Worm (Caenorhabditis elegans) whole organism, mixed stage, embryonic: Measurements from ENCODE around the gene str-56.
"Not testable (repeated sequence)": the region's sequence is repeated elsewhere in the genome, so short reads cannot be mapped to it uniquely, and the experiment has no call there.

Source experiments
- bed-3 ChIP-seq: fragments of 200-800 bp; sonication (Bioruptor generic); optimal IDR thresholded peaks from 3 replicates; lab custom pipeline; 2018; ENCODE audit warnings: mild to moderate bottlenecking, missing genetic modification characterization, moderate library complexity, missing compliant biosample characterization
- blmp-1 ChIP-seq: fragments of 150-350 bp; optimal IDR thresholded peaks from 2 replicates; lab custom pipeline; 2014; ENCODE audit warnings: missing biosample characterization, missing genetic modification characterization
- ceh-39 ChIP-seq: fragments of 150-350 bp; optimal IDR thresholded peaks from 2 replicates; lab custom pipeline; 2014; ENCODE audit warnings: missing biosample characterization, missing genetic modification characterization
- ceh-43 ChIP-seq: fragments of 200-800 bp; sonication (Bioruptor generic); optimal IDR thresholded peaks from 2 replicates; lab custom pipeline; 2018; ENCODE audit warnings: mild to moderate bottlenecking, missing genetic modification characterization, moderate library complexity, missing compliant biosample characterization
- ceh-83 ChIP-seq: fragments of 200-800 bp; sonication (Bioruptor generic); optimal IDR thresholded peaks from 2 replicates; lab custom pipeline; 2018; ENCODE audit warnings: mild to moderate bottlenecking, missing genetic modification characterization, missing compliant biosample characterization
- ces-1 ChIP-seq: fragments of 150-350 bp; optimal IDR thresholded peaks from 2 replicates; lab custom pipeline; 2014; ENCODE audit warnings: missing biosample characterization, missing genetic modification reagents, missing genetic modification characterization
- cnd-1 ChIP-seq: fragments of 200-800 bp; sonication (Bioruptor generic); optimal IDR thresholded peaks from 2 replicates; lab custom pipeline; 2018; ENCODE audit warnings: mild to moderate bottlenecking, missing genetic modification characterization, missing compliant biosample characterization
- drap-1 ChIP-seq: fragments of 200-800 bp; sonication (Bioruptor generic); optimal IDR thresholded peaks from 3 replicates; lab custom pipeline; 2018; ENCODE audit warnings: mild to moderate bottlenecking, missing genetic modification characterization, missing compliant biosample characterization
- elt-3 ChIP-seq: fragments of 150-350 bp; optimal IDR thresholded peaks from 2 replicates; lab custom pipeline; 2014; ENCODE audit warnings: missing biosample characterization, missing genetic modification characterization
- flh-1 ChIP-seq: fragments of 200-800 bp; sonication (Bioruptor generic); optimal IDR thresholded peaks from 2 replicates; lab custom pipeline; 2018; ENCODE audit warnings: mild to moderate bottlenecking, missing genetic modification characterization, moderate library complexity, missing compliant biosample characterization
- hlh-1 ChIP-seq: fragments of 150-350 bp; optimal IDR thresholded peaks from 2 replicates; lab custom pipeline; 2014; ENCODE audit warnings: missing biosample characterization, missing genetic modification reagents, missing genetic modification characterization
- lin-13 ChIP-seq: fragments of 150-350 bp; optimal IDR thresholded peaks from 2 replicates; lab custom pipeline; 2014; ENCODE audit warnings: missing biosample characterization, missing genetic modification characterization
- lin-32 ChIP-seq: fragments of 200-800 bp; sonication (Bioruptor generic); optimal IDR thresholded peaks from 2 replicates; lab custom pipeline; 2018; ENCODE audit warnings: mild to moderate bottlenecking, missing genetic modification characterization, missing compliant biosample characterization
- lsy-2 ChIP-seq: fragments of 150-350 bp; optimal IDR thresholded peaks from 2 replicates; lab custom pipeline; 2014; ENCODE audit warnings: missing biosample characterization, missing genetic modification characterization
- mab-5 ChIP-seq: fragments of 150-350 bp; optimal IDR thresholded peaks from 2 replicates; lab custom pipeline; 2014; ENCODE audit warnings: missing biosample characterization, missing genetic modification characterization
- mep-1 ChIP-seq: fragments of 150-350 bp; optimal IDR thresholded peaks from 2 replicates; lab custom pipeline; 2017; ENCODE audit warnings: missing biosample characterization, missing genetic modification reagents, missing genetic modification characterization, inconsistent platforms
- mls-2 ChIP-seq: sonication (generic microtip); optimal IDR thresholded peaks from 2 replicates; lab custom pipeline; 2016; ENCODE audit warnings: mild to moderate bottlenecking, missing genetic modification characterization, moderate library complexity, missing compliant biosample characterization
- nhr-12 ChIP-seq: fragments of 150-350 bp; optimal IDR thresholded peaks from 2 replicates; lab custom pipeline; 2014; ENCODE audit warnings: missing biosample characterization, missing genetic modification characterization
- nhr-2 ChIP-seq: fragments of 150-350 bp; optimal IDR thresholded peaks from 2 replicates; lab custom pipeline; 2014; ENCODE audit warnings: missing biosample characterization, missing genetic modification characterization
- nhr-237 ChIP-seq: fragments of 150-350 bp; optimal IDR thresholded peaks from 2 replicates; lab custom pipeline; 2014; ENCODE audit warnings: missing biosample characterization, missing genetic modification characterization
- nhr-28 ChIP-seq: fragments of 150-350 bp; optimal IDR thresholded peaks from 2 replicates; lab custom pipeline; 2014; ENCODE audit warnings: missing biosample characterization, missing genetic modification characterization
- nhr-76 ChIP-seq: sonication (generic microtip); optimal IDR thresholded peaks from 2 replicates; lab custom pipeline; 2017; ENCODE audit warnings: missing biosample characterization, missing genetic modification characterization
- pha-4 ChIP-seq: fragments of 150-350 bp; optimal IDR thresholded peaks from 2 replicates; lab custom pipeline; 2018; ENCODE audit warnings: missing biosample characterization, missing genetic modification reagents, missing genetic modification characterization
- snpc-4 ChIP-seq: fragments of 150-350 bp; optimal IDR thresholded peaks from 2 replicates; lab custom pipeline; 2014; ENCODE audit warnings: missing biosample characterization, missing genetic modification characterization
- sptf-1 ChIP-seq: sonication (generic microtip); optimal IDR thresholded peaks from 2 replicates; lab custom pipeline; 2017; ENCODE audit warnings: mild to moderate bottlenecking, missing genetic modification characterization, moderate library complexity, missing compliant biosample characterization
- tbx-8 ChIP-seq: fragments of 200-800 bp; sonication (Bioruptor generic); optimal IDR thresholded peaks from 2 replicates; lab custom pipeline; 2018; ENCODE audit warnings: mild to moderate bottlenecking, missing genetic modification characterization, moderate library complexity, missing compliant biosample characterization
- unc-120 ChIP-seq: sonication (generic microtip); optimal IDR thresholded peaks from 2 replicates; lab custom pipeline; 2017; ENCODE audit warnings: missing genetic modification characterization, missing compliant biosample characterization; ENCODE audit not compliant: poor library complexity, severe bottlenecking
- unc-39 ChIP-seq: fragments of 150-350 bp; optimal IDR thresholded peaks from 2 replicates; lab custom pipeline; 2014; ENCODE audit warnings: missing biosample characterization, missing genetic modification characterization
- zip-8 ChIP-seq: fragments of 150-350 bp; optimal IDR thresholded peaks from 2 replicates; lab custom pipeline; 2014; ENCODE audit warnings: missing biosample characterization, missing genetic modification characterization

The str-56 gene

ce11 chrV:15833622-15834021 is 38.8 kb upstream of the str-56 start, which contains the start of gene srbc-54:
srbc-54 (minus strand) TSS chrV:15833722.
- TF ChIP-seq tbx-8 (GFP tag; lab: Kevin White, UChicago) = no peak
- TF ChIP-seq zip-8 (tag; lab: Kevin White, UChicago) = no peak
- TF ChIP-seq cnd-1 (tag; lab: Kevin White, UChicago) = no peak
- no peak for TF ChIP-seq elt-3 (tag; lab: Kevin White, UChicago)
- no peak for TF ChIP-seq flh-1
- TF ChIP-seq lin-32 (GFP tag; lab: Kevin White, UChicago) = no peak
- no peak for TF ChIP-seq mep-1 (tag; lab: Kevin White, UChicago)
- no peak for TF ChIP-seq nhr-28
- TF ChIP-seq nhr-12 (tag; lab: Kevin White, UChicago) = no peak
- TF ChIP-seq unc-120 (tag; lab: Kevin White, UChicago) = no peak
- no peak for TF ChIP-seq nhr-76
- TF ChIP-seq bed-3 (GFP tag; lab: Kevin White, UChicago) = no peak
- no peak for TF ChIP-seq ceh-83
- no peak for TF ChIP-seq snpc-4 (tag; lab: Kevin White, UChicago)
- no peak for TF ChIP-seq ceh-39 (tag; lab: Kevin White, UChicago)

DNA sequence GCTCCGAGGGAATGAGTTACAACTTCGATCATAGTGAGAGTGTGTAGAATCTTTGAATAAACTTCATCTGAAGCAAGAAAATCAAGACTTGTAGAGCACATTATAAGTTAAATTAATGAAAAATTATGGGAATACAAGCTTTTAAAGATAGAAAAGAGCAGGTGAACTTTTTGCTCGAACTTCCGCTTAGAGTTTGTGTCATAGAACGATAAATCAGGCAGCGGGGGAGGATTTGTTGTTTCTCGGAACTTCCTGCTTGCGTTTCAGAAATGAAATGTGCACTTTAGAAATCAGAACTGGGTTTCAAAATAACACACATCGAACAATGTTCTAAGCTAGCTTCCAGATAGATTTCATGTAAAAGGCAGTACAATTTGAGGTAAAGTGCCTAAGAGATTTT is 31.3 kb upstream of the str-56 start, which contains the start of gene srh-149:
TSS of gene srh-149 (minus strand) at position 101 of the 400 bp plus-strand sequence.
- TF ChIP-seq lin-32 (GFP tag; lab: Kevin White, UChicago) = no peak
- no peak for TF ChIP-seq drap-1 (GFP tag; lab: Kevin White, UChicago)
- no peak for TF ChIP-seq pha-4
- TF ChIP-seq, all 35 proteins: peak for 0

DNA sequence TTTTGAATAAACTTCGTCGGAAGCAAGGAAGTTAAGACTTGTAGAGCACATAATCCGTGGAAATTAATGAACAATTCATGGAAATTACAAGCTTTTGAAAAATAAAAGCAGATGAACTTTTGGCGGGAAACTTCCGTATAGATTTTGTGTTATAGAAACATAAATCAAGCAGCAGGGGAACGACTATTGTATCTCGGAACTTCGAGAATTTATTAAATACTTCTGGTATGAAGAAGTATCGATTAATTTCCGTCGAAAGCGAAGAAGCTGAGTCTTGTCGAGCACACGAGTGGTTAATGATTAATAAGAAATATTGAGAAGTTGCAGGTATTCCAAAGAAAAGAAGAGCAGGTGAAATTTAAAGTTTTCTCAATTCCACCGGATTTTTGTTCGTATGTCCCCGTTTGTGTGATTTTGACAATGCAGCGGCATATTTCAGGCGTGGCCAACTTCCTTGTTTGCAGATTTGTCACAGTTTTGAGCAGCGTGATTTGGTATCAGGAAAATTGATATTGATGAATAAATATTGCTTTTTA is 22.0 kb upstream of the str-56 start, which contains the start of gene srh-147:
TSS of gene srh-147 (minus strand) at position 51 of the 536 bp plus-strand sequence.
- not testable (repeated sequence) for TF ChIP-seq ces-1; tbx-8 (GFP tag; lab: Kevin White, UChicago); blmp-1 (tag; lab: Kevin White, UChicago)

- TF ChIP-seq nhr-237 (tag; lab: Kevin White, UChicago) (no peak), hlh-1 (tag; lab: Kevin White, UChicago) (no peak), snpc-4 (tag; lab: Kevin White, UChicago) (no peak), flh-1 (no peak), cnd-1 (tag; lab: Kevin White, UChicago) (no peak), pha-4 (no peak), sptf-1 (no peak), unc-39 (tag; lab: Kevin White, UChicago) (no peak), lin-32 (GFP tag; lab: Kevin White, UChicago) (no peak), bed-3 (GFP tag; lab: Kevin White, UChicago) (no peak), nhr-2 (tag; lab: Kevin White, UChicago) (no peak), ceh-43 (no peak)
- TF ChIP-seq, all 35 proteins: peak for 0
Measured at ce11 chrV:15858292-15858691, 14.1 kb upstream of the str-56 start, which contains the start of gene srh-148. srh-148 (minus strand) TSS chrV:15858392.

- TF ChIP-seq mab-5 (no peak), hlh-1 (tag; lab: Kevin White, UChicago) (no peak), nhr-237 (tag; lab: Kevin White, UChicago) (no peak), nhr-12 (tag; lab: Kevin White, UChicago) (no peak)
Measured at ce11 chrV:15862599-15862998, 9.8 kb upstream of the str-56 start, which contains the start of gene srz-12. srz-12 (minus strand) TSS chrV:15862699.

DNA sequence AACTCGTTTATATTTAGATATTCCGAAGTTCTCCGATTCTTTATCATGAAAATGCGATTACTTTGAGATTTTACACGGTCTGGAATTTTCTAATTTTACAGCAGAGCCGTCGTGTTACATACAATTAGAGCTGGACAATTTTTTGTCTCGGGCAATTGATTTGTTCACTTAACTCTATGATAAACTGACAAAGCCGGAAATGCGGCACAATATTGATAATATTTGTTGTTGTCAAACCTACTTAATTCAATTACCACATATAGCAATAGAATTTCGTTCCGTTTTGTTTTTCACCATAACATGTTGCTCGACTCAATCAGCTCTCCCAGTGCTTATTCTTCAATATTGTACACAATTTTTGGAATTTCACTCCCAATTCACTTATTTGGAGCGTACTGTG is 9.3 kb upstream of the str-56 start, which contains the start of gene srh-299:
TSS of gene srh-299 (plus strand) at position 301 of the 400 bp plus-strand sequence.
- no peak for TF ChIP-seq unc-39 (tag; lab: Kevin White, UChicago)
- no peak for TF ChIP-seq tbx-8 (GFP tag; lab: Kevin White, UChicago)
- no peak for TF ChIP-seq lsy-2 (tag; lab: Kevin White, UChicago)
- no peak for TF ChIP-seq unc-120 (tag; lab: Kevin White, UChicago)
- TF ChIP-seq mls-2 = no peak
- no peak for TF ChIP-seq cnd-1 (tag; lab: Kevin White, UChicago)
- TF ChIP-seq lin-13 (tag; lab: Kevin White, UChicago) = no peak
